Worm (Caenorhabditis elegans) whole organism, L2 larva: ENCODE measurements around the gene mccc-2.

ENCODE experiments used
- aly-2 ChIP-seq: fragments of 150-350 bp; optimal IDR thresholded peaks from 2 replicates; lab custom pipeline; 2014; ENCODE audit warnings: missing biosample characterization, missing genetic modification characterization
- ama-1 ChIP-seq: fragments of 150-350 bp; optimal IDR thresholded peaks from 2 replicates; lab custom pipeline; 2018; ENCODE audit warnings: inconsistent platforms
- fos-1 ChIP-seq: fragments of 150-350 bp; optimal IDR thresholded peaks from 2 replicates; lab custom pipeline; 2014; ENCODE audit warnings: missing biosample characterization, missing genetic modification characterization
- mab-5 ChIP-seq: fragments of 150-350 bp; optimal IDR thresholded peaks from 2 replicates; lab custom pipeline; 2014; ENCODE audit warnings: missing biosample characterization, missing genetic modification characterization
- skn-1 ChIP-seq: sonication (generic microtip); optimal IDR thresholded peaks from 2 replicates; lab custom pipeline; 2017; ENCODE audit warnings: missing biosample characterization, missing genetic modification characterization
- snpc-4 ChIP-seq: fragments of 150-350 bp; optimal IDR thresholded peaks from 2 replicates; lab custom pipeline; 2014; ENCODE audit warnings: missing biosample characterization, missing genetic modification characterization
- unc-39 ChIP-seq: fragments of 150-350 bp; optimal IDR thresholded peaks from 2 replicates; lab custom pipeline; 2014; ENCODE audit warnings: missing biosample characterization, missing genetic modification characterization
- zag-1 ChIP-seq: fragments of 150-350 bp; optimal IDR thresholded peaks from 2 replicates; lab custom pipeline; 2014; ENCODE audit warnings: missing biosample characterization, missing genetic modification characterization
- ztf-4 ChIP-seq: fragments of 150-350 bp; optimal IDR thresholded peaks from 2 replicates; lab custom pipeline; 2014; ENCODE audit warnings: missing biosample characterization, missing genetic modification characterization

ce11 chrIII:9138601-9139000 is 49.4 kb upstream of the mccc-2 start, which contains the start of gene ZK512.7:
- no peak for TF ChIP-seq skn-1 (tag; lab: Kevin White, UChicago)
- no peak for TF ChIP-seq zag-1
- TF ChIP-seq ama-1 (lab: Kevin White, UChicago), result no peak
- no peak for TF ChIP-seq fos-1
- no peak for TF ChIP-seq unc-39 (tag; lab: Kevin White, UChicago)
- TF ChIP-seq ztf-4 (tag; lab: Kevin White, UChicago), result no peak
- TF ChIP-seq aly-2 (tag; lab: Kevin White, UChicago), result no peak
- no peak for TF ChIP-seq snpc-4 (tag; lab: Kevin White, UChicago)
- no peak for TF ChIP-seq mab-5 (tag; lab: Kevin White, UChicago)
